Fruit fly (Drosophila melanogaster) whole organism, adult: Measurements from ENCODE around the gene mei-218.
A peak's percentile ranks its signal among the peaks of the same experiment; 100 is the strongest.

Experiments used
- CG5204 ChIP-seq: fragments of 200-800 bp; sonication (Bioruptor generic); optimal IDR thresholded peaks from 2 replicates; lab custom pipeline; 2016; ENCODE audit warnings: missing biosample characterization, missing genetic modification characterization
- CG7101 ChIP-seq: fragments of 200-800 bp; sonication (Bioruptor generic); optimal IDR thresholded peaks from 2 replicates; lab custom pipeline; 2018; ENCODE audit warnings: missing biosample characterization, mild to moderate bottlenecking, missing genetic modification characterization, moderate library complexity
- Clk ChIP-seq: fragments of 200-800 bp; sonication (Bioruptor generic); optimal IDR thresholded peaks from 2 replicates; lab custom pipeline; 2017; ENCODE audit warnings: missing biosample characterization, missing genetic modification characterization
- Crg-1 ChIP-seq: fragments of 200-800 bp; sonication (Bioruptor generic); optimal IDR thresholded peaks from 2 replicates; lab custom pipeline; 2016; ENCODE audit warnings: missing biosample characterization, missing genetic modification characterization
- Hr96 ChIP-seq: fragments of 200-800 bp; sonication (Bioruptor generic); optimal IDR thresholded peaks from 2 replicates; lab custom pipeline; 2016; ENCODE audit warnings: missing biosample characterization, missing genetic modification characterization
- cic ChIP-seq: fragments of 200-800 bp; sonication (Bioruptor generic); optimal IDR thresholded peaks from 2 replicates; lab custom pipeline; 2017; ENCODE audit warnings: missing biosample characterization, mild to moderate bottlenecking, missing genetic modification characterization, moderate library complexity

DNA sequence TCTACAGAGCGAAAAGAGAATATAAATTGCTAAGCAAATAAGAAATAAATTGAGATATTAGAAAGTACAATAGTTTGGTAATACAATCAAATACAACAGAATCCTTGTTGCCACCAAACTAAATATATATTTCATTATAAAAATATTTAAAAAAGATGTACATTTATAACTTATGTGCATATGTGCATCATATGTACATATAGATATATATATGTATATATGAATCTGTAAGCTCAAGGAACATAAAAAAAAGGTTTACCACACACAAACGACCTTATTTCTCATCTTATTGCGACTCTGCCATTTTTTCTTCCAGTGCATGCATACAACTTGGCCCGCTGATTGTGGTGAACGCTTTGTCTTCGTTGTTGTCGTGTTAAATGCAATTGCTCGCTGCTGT is 29.5 kb downstream of the mei-218 start:
- TF ChIP-seq Crg-1: no peak
- no peak for TF ChIP-seq cic (GFP tag; lab: Kevin White, UChicago)
- no peak for TF ChIP-seq Hr96
- peak; percentile 48 for TF ChIP-seq CG7101
- no peak for TF ChIP-seq Clk
- no peak for TF ChIP-seq CG5204
